Worm (Caenorhabditis elegans): ENCODE data around the gene Y51H4A.1.
A peak's percentile ranks its signal among the peaks of the same experiment; 100 is the strongest.
"Not testable (repeated sequence)": the region's sequence is repeated elsewhere in the genome, so short reads cannot be mapped to it uniquely, and the experiment has no call there.

The Y51H4A.1 gene

ce11 chrIV:16477169-16477568, at the start of gene Y51H4A.1:
TSS of gene Y51H4A.1 (minus strand) at chrIV:16477295.
- TF ChIP-seq ces-1 (GFP tag; optimal IDR thresholded peaks at IDR 0.05): peak; percentile 74
- no peak for TF ChIP-seq blmp-1 (tag; optimal IDR thresholded peaks at IDR 0.05)

- TF ChIP-seq ceh-39 (tag; optimal IDR thresholded peaks at IDR 0.05): no peak
- TF ChIP-seq cnd-1 (tag; optimal IDR thresholded peaks at IDR 0.05): no peak
- no peak for TF ChIP-seq unc-62 (GFP tag; optimal IDR thresholded peaks at IDR 0.05)
- TF ChIP-seq sem-2 (GFP tag; optimal IDR thresholded peaks at IDR 0.05): no peak
- TF ChIP-seq ham-2 (GFP tag; optimal IDR thresholded peaks at IDR 0.05): no peak
- no peak for TF ChIP-seq mep-1 (tag; optimal IDR thresholded peaks at IDR 0.05)
- no peak for TF ChIP-seq elt-3 (tag; optimal IDR thresholded peaks at IDR 0.05)
- TF ChIP-seq mab-5 (tag; optimal IDR thresholded peaks at IDR 0.05): no peak
- TF ChIP-seq nhr-12 (tag; optimal IDR thresholded peaks at IDR 0.05): no peak
- TF ChIP-seq ceh-43 (GFP tag; optimal IDR thresholded peaks at IDR 0.05): no peak
- no peak for TF ChIP-seq blmp-1 (tag; optimal IDR thresholded peaks at IDR 0.05)
- TF ChIP-seq nhr-237 (tag; optimal IDR thresholded peaks at IDR 0.05): no peak
- no peak for TF ChIP-seq tbx-8 (GFP tag; optimal IDR thresholded peaks at IDR 0.05)
- no peak for TF ChIP-seq ceh-83 (GFP tag; optimal IDR thresholded peaks at IDR 0.05)
These were observed 48.9 kb upstream of the Y51H4A.1 start, which contains the start of gene Y51H4A.5 for ce11 chrIV:16526038-16526437. TSS of gene Y51H4A.5 (minus strand) at chrIV:16526138.

ce11 chrIV:16525018-16525417, 47.9 kb upstream of the Y51H4A.1 start:
- TF ChIP-seq lin-32 (GFP tag; optimal IDR thresholded peaks at IDR 0.05) (no peak), zip-8 (tag; optimal IDR thresholded peaks at IDR 0.05) (no peak), ham-2 (GFP tag; optimal IDR thresholded peaks at IDR 0.05) (no peak), nhr-237 (tag; optimal IDR thresholded peaks at IDR 0.05) (no peak)

ce11 chrIV:16507132-16507531, 30.0 kb upstream of the Y51H4A.1 start, which contains the start of gene Y51H4A.935:
TSS of gene Y51H4A.935 (minus strand) at chrIV:16507232.
- not testable (repeated sequence) for TF ChIP-seq nhr-237 (tag; optimal IDR thresholded peaks at IDR 0.05); flh-1 (GFP tag; optimal IDR thresholded peaks at IDR 0.05); lsy-2 (tag; optimal IDR thresholded peaks at IDR 0.05)

- no peak for TF ChIP-seq nhr-28 (tag; optimal IDR thresholded peaks at IDR 0.05)
- peak; percentile 54 for TF ChIP-seq nhr-2 (tag; optimal IDR thresholded peaks at IDR 0.05)
- peak; percentile 90 for TF ChIP-seq zip-8 (tag; optimal IDR thresholded peaks at IDR 0.05)
These were observed 28.6 kb upstream of the Y51H4A.1 start, which contains the start of gene zip-7 for ce11 chrIV:16505632-16506203. TSS of gene zip-7 (minus strand) at chrIV:16505682.

ce11 chrIV:16503590-16504217, 26.6 kb upstream of the Y51H4A.1 start:
- TF ChIP-seq nhr-2 (tag; optimal IDR thresholded peaks at IDR 0.05) (no peak), unc-39 (tag; optimal IDR thresholded peaks at IDR 0.05) (no peak), flh-1 (GFP tag; optimal IDR thresholded peaks at IDR 0.05) (no peak), sem-2 (GFP tag; optimal IDR thresholded peaks at IDR 0.05) (no peak), zip-8 (tag; optimal IDR thresholded peaks at IDR 0.05) (peak; percentile 99), nhr-12 (tag; optimal IDR thresholded peaks at IDR 0.05) (no peak), cnd-1 (tag; optimal IDR thresholded peaks at IDR 0.05) (peak; percentile 23), elt-3 (tag; optimal IDR thresholded peaks at IDR 0.05) (no peak), unc-120 (tag; optimal IDR thresholded peaks at IDR 0.05; ENCODE audit: poor library complexity, severe bottlenecking) (no peak), drap-1 (GFP tag; optimal IDR thresholded peaks at IDR 0.05) (no peak)

- no peak for TF ChIP-seq ces-1 (GFP tag; optimal IDR thresholded peaks at IDR 0.05)
- peak; percentile 19 for TF ChIP-seq lsy-2 (tag; optimal IDR thresholded peaks at IDR 0.05)
- no peak for TF ChIP-seq ceh-83 (GFP tag; optimal IDR thresholded peaks at IDR 0.05)
These were observed 26.0 kb upstream of the Y51H4A.1 start for ce11 chrIV:16503049-16503448.

ce11 chrIV:16502387-16502786, 25.3 kb upstream of the Y51H4A.1 start:
- TF ChIP-seq ham-2 (GFP tag; optimal IDR thresholded peaks at IDR 0.05) (no peak), mab-5 (tag; optimal IDR thresholded peaks at IDR 0.05) (no peak), zip-8 (tag; optimal IDR thresholded peaks at IDR 0.05) (no peak), hlh-1 (tag; optimal IDR thresholded peaks at IDR 0.05) (no peak), bed-3 (GFP tag; optimal IDR thresholded peaks at IDR 0.05) (no peak), lin-32 (GFP tag; optimal IDR thresholded peaks at IDR 0.05) (no peak), blmp-1 (tag; optimal IDR thresholded peaks at IDR 0.05) (no peak), lsy-2 (tag; optimal IDR thresholded peaks at IDR 0.05) (no peak), ces-1 (GFP tag; optimal IDR thresholded peaks at IDR 0.05) (no peak), ztf-11 (tag; optimal IDR thresholded peaks at IDR 0.05) (no peak), sptf-1 (tag; optimal IDR thresholded peaks at IDR 0.05) (no peak), ceh-39 (tag; optimal IDR thresholded peaks at IDR 0.05) (no peak), cnd-1 (tag; optimal IDR thresholded peaks at IDR 0.05) (no peak)

Measured in whole organism, mixed stage, embryonic.